Worm (Caenorhabditis elegans): ENCODE data around the gene Y73B6BL.22.

The Y73B6BL.22 gene

DNA sequence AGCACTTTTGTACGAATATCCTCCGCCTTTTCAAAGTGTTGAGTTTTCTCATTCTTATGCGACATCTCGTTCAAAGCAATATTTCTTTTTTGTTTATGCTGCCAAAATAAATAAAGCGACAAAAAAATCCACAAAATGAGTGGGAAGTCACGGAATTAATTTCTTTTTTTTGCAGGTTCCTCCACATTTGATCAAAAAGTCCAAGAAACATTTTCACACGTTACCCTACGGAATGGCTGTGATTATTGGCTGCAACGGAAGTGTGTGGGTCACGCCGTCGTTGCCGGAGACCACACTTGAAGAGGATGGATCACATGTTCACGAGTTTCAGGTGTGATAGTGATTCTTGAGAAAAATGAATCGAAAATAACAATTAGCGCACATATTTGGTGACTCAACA, at the start of gene Y73B6BL.22:
Gene Y73B6BL.22 (minus strand): TSS at position 101 of the 400 bp plus-strand sequence.
- TF ChIP-seq scrt-1 (GFP tag; IDR thresholded peaks at IDR 0.05) (no peak), ceh-36 (tag; optimal IDR thresholded peaks at IDR 0.05) (no peak), sea-1 (GFP tag; conservative IDR thresholded peaks at IDR 0.05) (no peak), flt-1 (GFP tag; IDR thresholded peaks at IDR 0.05) (no peak), B0310.2 (tag; optimal IDR thresholded peaks at IDR 0.05) (no peak), hmg-4 (GFP tag; optimal IDR thresholded peaks at IDR 0.05) (no peak), hmbx-1 (tag; optimal IDR thresholded peaks at IDR 0.05) (no peak), aly-1 (tag; optimal IDR thresholded peaks at IDR 0.05) (no peak)

DNA sequence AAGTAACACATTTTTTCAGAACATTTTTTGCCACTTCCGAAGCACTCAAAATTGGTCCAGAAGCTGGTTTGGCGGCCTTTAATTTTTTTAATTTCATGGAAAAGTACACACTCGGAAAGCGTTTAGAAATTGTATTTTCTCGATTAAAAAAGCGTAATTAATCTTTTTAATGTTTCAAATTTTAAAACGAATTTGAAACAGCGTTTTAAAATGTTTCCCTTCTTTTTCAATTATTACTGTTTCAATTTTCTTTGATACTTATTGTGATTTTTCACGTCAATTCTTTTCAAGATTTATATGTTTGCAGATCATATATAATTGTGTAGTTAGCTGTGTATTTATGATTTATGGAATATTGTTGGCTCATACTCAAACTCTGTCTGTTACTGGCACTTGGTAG, 47.6 kb upstream of the Y73B6BL.22 start, which contains the start of gene acr-25:
Gene acr-25 (plus strand): TSS at position 301 of the 400 bp plus-strand sequence.
- TF ChIP-seq tbx-11 (GFP tag; IDR thresholded peaks at IDR 0.05) (no peak), ama-1 (optimal IDR thresholded peaks at IDR 0.05) (no peak), pes-1 (GFP tag; IDR thresholded peaks at IDR 0.05) (no peak), sea-1 (GFP tag; conservative IDR thresholded peaks at IDR 0.05) (no peak), hnd-1 (tag; optimal IDR thresholded peaks at IDR 0.05) (no peak), B0310.2 (tag; optimal IDR thresholded peaks at IDR 0.05) (no peak), tra-4 (tag; optimal IDR thresholded peaks at IDR 0.05) (no peak), F13C5.2 (tag; optimal IDR thresholded peaks at IDR 0.05) (no peak), flt-1 (GFP tag; IDR thresholded peaks at IDR 0.05) (no peak), aly-1 (tag; optimal IDR thresholded peaks at IDR 0.05) (no peak), hmg-4 (GFP tag; optimal IDR thresholded peaks at IDR 0.05) (no peak), ceh-36 (tag; optimal IDR thresholded peaks at IDR 0.05) (no peak), tbx-37 (GFP tag; conservative IDR thresholded peaks at IDR 0.05) (no peak), scrt-1 (GFP tag; IDR thresholded peaks at IDR 0.05) (no peak), ets-7 (tag; optimal IDR thresholded peaks at IDR 0.05) (no peak), ceh-13 (GFP tag; optimal IDR thresholded peaks at IDR 0.05) (no peak), hmbx-1 (tag; optimal IDR thresholded peaks at IDR 0.05) (no peak)

DNA sequence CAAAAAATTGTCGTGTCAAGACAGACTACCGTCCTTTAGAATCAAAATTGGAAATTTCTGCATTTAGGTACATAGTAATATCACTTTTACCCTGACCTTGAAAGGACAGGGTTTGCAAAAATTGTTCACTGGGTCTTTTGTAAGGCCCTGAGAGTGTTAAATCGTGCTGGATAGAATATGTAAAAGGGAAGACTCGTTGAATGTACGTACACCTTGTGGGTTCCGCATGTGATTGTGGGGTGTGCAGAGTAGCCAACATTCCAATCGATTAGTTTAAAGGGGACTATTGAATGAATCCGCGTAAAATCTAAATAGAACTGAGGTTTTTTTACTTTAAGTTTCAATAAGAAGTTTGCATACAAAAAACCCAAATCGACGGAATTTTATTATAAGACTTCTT, 44.1 kb upstream of the Y73B6BL.22 start:
- TF ChIP-seq tra-4 (tag; optimal IDR thresholded peaks at IDR 0.05) (no peak), aly-1 (tag; optimal IDR thresholded peaks at IDR 0.05) (no peak), scrt-1 (GFP tag; IDR thresholded peaks at IDR 0.05) (no peak), tbx-11 (GFP tag; IDR thresholded peaks at IDR 0.05) (no peak), ceh-36 (tag; optimal IDR thresholded peaks at IDR 0.05) (no peak), ama-1 (optimal IDR thresholded peaks at IDR 0.05) (no peak)

DNA sequence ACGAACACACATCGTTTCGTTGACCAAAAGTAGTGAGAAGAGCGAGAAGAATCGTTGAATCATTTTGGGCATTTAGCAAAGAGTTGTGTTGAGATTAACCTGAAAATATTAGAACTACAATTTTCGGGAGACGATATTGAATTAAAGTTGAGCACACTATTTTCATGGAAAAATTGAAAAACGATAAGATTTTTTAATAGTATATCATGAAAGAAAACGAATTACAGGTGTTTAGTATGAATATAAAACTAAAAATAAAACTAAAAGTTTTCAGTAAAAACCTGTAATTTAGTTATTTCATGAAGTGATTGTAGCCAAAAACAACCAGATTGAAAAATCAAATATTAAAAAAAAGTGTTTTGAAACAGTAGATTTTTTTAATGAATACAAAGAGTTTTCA, 41.0 kb upstream of the Y73B6BL.22 start, which contains the start of gene lgc-10:
Gene lgc-10 (minus strand): TSS at position 101 of the 400 bp plus-strand sequence.
- TF ChIP-seq hmbx-1 (tag; optimal IDR thresholded peaks at IDR 0.05) (no peak), hnd-1 (tag; optimal IDR thresholded peaks at IDR 0.05) (no peak), ceh-13 (GFP tag; optimal IDR thresholded peaks at IDR 0.05) (no peak), aly-1 (tag; optimal IDR thresholded peaks at IDR 0.05) (no peak), pes-1 (GFP tag; IDR thresholded peaks at IDR 0.05) (no peak), ets-7 (tag; optimal IDR thresholded peaks at IDR 0.05) (no peak), tra-4 (tag; optimal IDR thresholded peaks at IDR 0.05) (no peak), tbx-37 (GFP tag; conservative IDR thresholded peaks at IDR 0.05) (no peak), scrt-1 (GFP tag; IDR thresholded peaks at IDR 0.05) (no peak), sea-1 (GFP tag; conservative IDR thresholded peaks at IDR 0.05) (no peak), ceh-36 (tag; optimal IDR thresholded peaks at IDR 0.05) (no peak), tbx-11 (GFP tag; IDR thresholded peaks at IDR 0.05) (no peak), flt-1 (GFP tag; IDR thresholded peaks at IDR 0.05) (no peak), F13C5.2 (tag; optimal IDR thresholded peaks at IDR 0.05) (no peak), ama-1 (optimal IDR thresholded peaks at IDR 0.05) (no peak), hmg-4 (GFP tag; optimal IDR thresholded peaks at IDR 0.05) (no peak), B0310.2 (tag; optimal IDR thresholded peaks at IDR 0.05) (no peak)

DNA sequence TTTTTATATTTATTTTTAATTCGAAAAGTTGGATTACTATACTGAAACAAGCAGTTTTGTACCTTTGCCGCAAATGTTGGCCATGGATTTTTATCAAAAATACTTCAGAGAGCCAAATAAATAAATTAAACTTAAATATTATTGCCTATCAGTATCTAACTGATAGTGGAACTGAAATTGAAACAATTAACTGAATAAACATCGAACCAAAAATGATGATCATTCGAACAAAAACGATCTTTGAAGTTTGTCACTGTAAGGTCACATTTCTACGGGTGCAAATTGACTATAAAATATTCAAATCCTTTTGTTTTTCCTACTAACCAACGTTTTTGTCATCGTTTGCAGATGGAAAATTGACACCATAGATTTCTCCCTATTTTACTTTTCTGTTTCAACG, 26.6 kb upstream of the Y73B6BL.22 start:
- TF ChIP-seq hmbx-1 (tag; optimal IDR thresholded peaks at IDR 0.05) (no peak), tbx-37 (GFP tag; conservative IDR thresholded peaks at IDR 0.05) (no peak), tra-4 (tag; optimal IDR thresholded peaks at IDR 0.05) (no peak), ets-7 (tag; optimal IDR thresholded peaks at IDR 0.05) (no peak), ceh-36 (tag; optimal IDR thresholded peaks at IDR 0.05) (no peak), flt-1 (GFP tag; IDR thresholded peaks at IDR 0.05) (no peak), F13C5.2 (tag; optimal IDR thresholded peaks at IDR 0.05) (no peak), hnd-1 (tag; optimal IDR thresholded peaks at IDR 0.05) (no peak), B0310.2 (tag; optimal IDR thresholded peaks at IDR 0.05) (no peak), ama-1 (optimal IDR thresholded peaks at IDR 0.05) (no peak), pes-1 (GFP tag; IDR thresholded peaks at IDR 0.05) (no peak), tbx-11 (GFP tag; IDR thresholded peaks at IDR 0.05) (no peak), hmg-4 (GFP tag; optimal IDR thresholded peaks at IDR 0.05) (no peak)

DNA sequence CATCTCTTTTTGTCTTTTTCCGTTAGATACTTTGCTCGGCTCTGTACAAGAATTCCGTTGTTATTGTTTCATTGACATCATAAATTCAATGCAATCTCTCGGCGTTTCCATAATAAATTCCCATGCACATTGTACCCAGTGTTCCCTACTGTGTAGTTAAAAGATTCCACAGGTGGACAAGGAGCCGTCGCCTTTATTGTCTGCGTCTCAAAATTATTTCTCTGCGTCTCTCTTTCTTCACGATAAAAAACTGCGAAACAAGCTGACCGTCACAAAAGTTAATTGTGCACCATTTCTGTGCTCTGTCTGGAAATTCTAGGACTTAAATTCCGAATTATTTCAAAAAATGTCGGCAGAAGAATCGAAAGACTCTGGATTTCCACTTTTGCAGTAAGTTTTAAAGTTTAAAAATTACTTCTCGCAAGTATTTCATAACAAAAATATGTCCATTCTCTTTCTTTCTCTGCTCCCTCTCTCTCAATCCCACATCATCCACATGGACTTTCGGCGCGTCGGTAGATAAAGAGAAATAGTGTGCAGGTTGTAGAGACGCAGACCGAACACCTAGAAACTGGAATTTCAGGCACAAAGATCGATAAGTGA, 25.7 kb upstream of the Y73B6BL.22 start:
- no peak for TF ChIP-seq ama-1 (optimal IDR thresholded peaks at IDR 0.05)
- no peak for TF ChIP-seq flt-1 (GFP tag; IDR thresholded peaks at IDR 0.05)
- no peak for TF ChIP-seq sea-1 (GFP tag; conservative IDR thresholded peaks at IDR 0.05)
- no peak for TF ChIP-seq scrt-1 (GFP tag; IDR thresholded peaks at IDR 0.05)
- TF ChIP-seq tra-4 (tag; optimal IDR thresholded peaks at IDR 0.05), result no peak
- no peak for TF ChIP-seq B0310.2 (tag; optimal IDR thresholded peaks at IDR 0.05)

DNA sequence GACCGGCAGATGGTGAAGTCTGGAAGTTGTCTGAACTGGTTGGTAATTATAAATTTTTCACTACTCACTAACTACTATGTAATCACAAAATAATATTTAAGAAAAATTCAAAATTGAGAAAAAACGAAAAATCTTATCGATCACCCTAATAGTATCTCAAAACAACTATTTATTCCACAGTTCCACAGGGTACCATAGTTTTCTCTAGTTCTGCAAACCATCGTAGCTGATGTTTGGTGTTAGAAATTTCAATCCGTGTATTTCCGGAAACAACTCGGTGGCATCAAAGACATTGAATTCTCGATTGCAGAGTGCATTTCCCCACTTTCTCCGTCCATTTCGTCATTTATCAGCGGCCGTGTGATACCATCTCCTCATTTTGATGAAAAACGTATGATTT, 25.1 kb upstream of the Y73B6BL.22 start, which contains the start of gene Y73B6BL.31:
Gene Y73B6BL.31 (plus strand): TSS at position 301 of the 400 bp plus-strand sequence.
- TF ChIP-seq hmbx-1 (tag; optimal IDR thresholded peaks at IDR 0.05), result no peak
- TF ChIP-seq ama-1 (optimal IDR thresholded peaks at IDR 0.05), result no peak
- no peak for TF ChIP-seq F13C5.2 (tag; optimal IDR thresholded peaks at IDR 0.05)
- TF ChIP-seq hmg-4 (GFP tag; optimal IDR thresholded peaks at IDR 0.05), result no peak
- TF ChIP-seq hnd-1 (tag; optimal IDR thresholded peaks at IDR 0.05), result no peak
- TF ChIP-seq aly-1 (tag; optimal IDR thresholded peaks at IDR 0.05), result no peak
- TF ChIP-seq ceh-13 (GFP tag; optimal IDR thresholded peaks at IDR 0.05), result no peak
- no peak for TF ChIP-seq sea-1 (GFP tag; conservative IDR thresholded peaks at IDR 0.05)
- no peak for TF ChIP-seq ceh-36 (tag; optimal IDR thresholded peaks at IDR 0.05)
- TF ChIP-seq scrt-1 (GFP tag; IDR thresholded peaks at IDR 0.05), result no peak
- TF ChIP-seq flt-1 (GFP tag; IDR thresholded peaks at IDR 0.05), result no peak
